Worm (Caenorhabditis elegans): ENCODE measurements around the gene C38D4.7.
A peak's percentile ranks its signal among the peaks of the same experiment; 100 is the strongest.

Gene C38D4.7

ce11 chrIII:4809526-4810153 lies 1.5 kb downstream of the C38D4.7 start, which contains the start of gene pal-1:
pal-1 (minus strand) TSS chrIII:4809576.
- TF ChIP-seq mls-2 (tag; optimal IDR thresholded peaks at IDR 0.05) (no peak), nhr-2 (tag; optimal IDR thresholded peaks at IDR 0.05) (peak; percentile 53), zip-8 (tag; optimal IDR thresholded peaks at IDR 0.05) (peak; percentile 60)

DNA sequence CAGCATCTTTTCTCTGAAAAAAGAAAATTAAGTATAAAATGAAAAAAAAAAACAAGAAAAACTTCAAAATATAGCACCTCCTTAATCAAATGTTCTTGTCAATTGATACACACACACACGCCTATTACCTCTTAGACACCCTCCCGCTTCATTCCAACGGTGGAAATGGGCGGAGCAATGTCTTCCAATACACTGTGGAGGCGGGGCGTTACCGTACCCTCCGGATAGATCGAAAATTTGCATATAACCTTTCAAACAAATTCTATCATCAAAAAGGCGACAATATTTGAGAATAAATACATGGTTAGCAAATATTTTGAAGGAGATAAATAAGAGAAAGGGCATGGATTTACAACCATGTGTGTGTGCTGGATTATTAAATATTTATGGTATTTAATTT lies 3.0 kb downstream of the C38D4.7 start:
- TF ChIP-seq lsy-2 (tag; optimal IDR thresholded peaks at IDR 0.05) (peak; percentile 87), unc-39 (tag; optimal IDR thresholded peaks at IDR 0.05) (no peak)

DNA sequence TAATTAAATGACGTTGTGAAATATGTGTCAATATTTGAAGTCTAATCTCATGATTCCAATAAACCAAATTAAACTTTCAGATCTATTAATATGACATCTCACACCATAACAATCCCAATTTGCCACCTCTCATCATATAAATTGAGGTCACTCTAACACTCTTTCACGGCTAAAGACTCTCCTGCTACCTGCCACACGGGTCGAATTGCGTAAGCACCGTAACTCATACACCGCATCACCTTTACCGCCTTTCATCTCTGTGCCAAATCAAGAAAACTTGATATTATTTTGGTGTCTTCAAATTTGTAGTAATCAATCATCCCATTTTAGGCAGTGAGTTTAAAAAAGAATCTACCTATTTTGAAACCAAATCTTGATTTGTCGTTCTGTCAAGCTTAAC lies 4.8 kb downstream of the C38D4.7 start:
- TF ChIP-seq nhr-2 (tag; optimal IDR thresholded peaks at IDR 0.05) (peak; percentile 95), nhr-237 (tag; optimal IDR thresholded peaks at IDR 0.05) (no peak)

- TF ChIP-seq M03D4.4 (tag; optimal IDR thresholded peaks at IDR 0.05) (no peak), ceh-83 (GFP tag; optimal IDR thresholded peaks at IDR 0.05) (no peak), elt-1 (tag; optimal IDR thresholded peaks at IDR 0.05; ENCODE audit: borderline replicate concordance, insufficient read depth) (no peak), hlh-1 (tag; optimal IDR thresholded peaks at IDR 0.05) (no peak), tbx-8 (GFP tag; optimal IDR thresholded peaks at IDR 0.05) (no peak), mab-5 (tag; optimal IDR thresholded peaks at IDR 0.05) (no peak), elt-3 (tag; optimal IDR thresholded peaks at IDR 0.05) (no peak), ceh-43 (GFP tag; optimal IDR thresholded peaks at IDR 0.05) (no peak), sptf-1 (tag; optimal IDR thresholded peaks at IDR 0.05) (no peak), lsy-2 (tag; optimal IDR thresholded peaks at IDR 0.05) (no peak), mls-2 (tag; optimal IDR thresholded peaks at IDR 0.05) (no peak), zip-8 (tag; optimal IDR thresholded peaks at IDR 0.05) (no peak), flh-1 (GFP tag; optimal IDR thresholded peaks at IDR 0.05) (no peak), ceh-39 (tag; optimal IDR thresholded peaks at IDR 0.05) (no peak), pha-4 (tag; optimal IDR thresholded peaks at IDR 0.05) (no peak), nhr-12 (tag; optimal IDR thresholded peaks at IDR 0.05) (no peak), ztf-11 (tag; optimal IDR thresholded peaks at IDR 0.05) (no peak), blmp-1 (tag; optimal IDR thresholded peaks at IDR 0.05) (no peak), drap-1 (GFP tag; optimal IDR thresholded peaks at IDR 0.05) (no peak)
Observed at ce11 chrIII:4802707-4803106, 8.4 kb downstream of the C38D4.7 start, which contains the start of gene metl-5. metl-5 (plus strand) TSS chrIII:4803007.

- TF ChIP-seq unc-120 (tag; optimal IDR thresholded peaks at IDR 0.05; ENCODE audit: poor library complexity, severe bottlenecking) (no peak), ham-2 (GFP tag; optimal IDR thresholded peaks at IDR 0.05) (no peak)
Observed at ce11 chrIII:4796536-4796935, 14.6 kb downstream of the C38D4.7 start, which contains the start of gene tag-325. tag-325 (plus strand) TSS chrIII:4796836.

ce11 chrIII:4796039-4796438 lies 15.1 kb downstream of the C38D4.7 start:
- TF ChIP-seq nhr-237 (tag; optimal IDR thresholded peaks at IDR 0.05), result peak; percentile 68
- TF ChIP-seq ces-1 (GFP tag; optimal IDR thresholded peaks at IDR 0.05), result no peak
- TF ChIP-seq cnd-1 (tag; optimal IDR thresholded peaks at IDR 0.05), result no peak
- TF ChIP-seq hlh-1 (tag; optimal IDR thresholded peaks at IDR 0.05), result peak; percentile 16
- TF ChIP-seq unc-62 (GFP tag; optimal IDR thresholded peaks at IDR 0.05), result no peak
- TF ChIP-seq ztf-11 (tag; optimal IDR thresholded peaks at IDR 0.05), result no peak
- peak; percentile 68 for TF ChIP-seq pha-4 (tag; optimal IDR thresholded peaks at IDR 0.05)
- TF ChIP-seq mab-5 (tag; optimal IDR thresholded peaks at IDR 0.05), result no peak
- peak; percentile 14 for TF ChIP-seq lsy-2 (tag; optimal IDR thresholded peaks at IDR 0.05)
- TF ChIP-seq nhr-2 (tag; optimal IDR thresholded peaks at IDR 0.05), result peak; percentile 31
- TF ChIP-seq mep-1 (tag; optimal IDR thresholded peaks at IDR 0.05), result peak; percentile 42
- TF ChIP-seq ceh-39 (tag; optimal IDR thresholded peaks at IDR 0.05), result peak; percentile 69
